Fruit fly (Drosophila melanogaster) whole organism, wandering third instar larva: ENCODE data around the gene yellow-b.

ENCODE experiments used
- CG32264 ChIP-seq: fragments of 200-800 bp; sonication (Bioruptor generic); optimal IDR thresholded peaks from 2 replicates; lab custom pipeline; 2016; ENCODE audit warnings: missing biosample characterization, missing genetic modification characterization
- CG9705 ChIP-seq: fragments of 200-800 bp; sonication (Bioruptor generic); optimal IDR thresholded peaks from 2 replicates; lab custom pipeline; 2018; ENCODE audit warnings: missing biosample characterization, mild to moderate bottlenecking, missing genetic modification characterization
- CrebA ChIP-seq: fragments of 200-800 bp; sonication (Bioruptor generic); optimal IDR thresholded peaks from 2 replicates; lab custom pipeline; 2016; ENCODE audit warnings: missing biosample characterization, mild to moderate bottlenecking, missing genetic modification characterization, borderline replicate concordance
- Dif ChIP-seq: fragments of 200-275, 200-300 bp; sonication (Bioruptor generic); optimal IDR thresholded peaks from 2 replicates; lab custom pipeline; 2018; ENCODE audit warnings: missing biosample characterization, missing genetic modification characterization; ENCODE audit not compliant: partially characterized antibody
- GATAd ChIP-seq: sonication (Bioruptor generic); optimal IDR thresholded peaks from 2 replicates; lab custom pipeline; 2016; ENCODE audit warnings: missing biosample characterization, missing genetic modification characterization
- HLH106 ChIP-seq: fragments of 200-800 bp; optimal IDR thresholded peaks from 3 replicates; lab custom pipeline; 2019; ENCODE audit warnings: missing biosample characterization, mild to moderate bottlenecking, missing genetic modification characterization, moderate library complexity
- Hnf4 ChIP-seq: fragments of 200-800 bp; sonication (Bioruptor generic); optimal IDR thresholded peaks from 2 replicates; lab custom pipeline; 2016; ENCODE audit warnings: missing biosample characterization, mild to moderate bottlenecking, missing genetic modification characterization
- Hr83 ChIP-seq: fragments of 200-300 bp; sonication (Bioruptor generic); optimal IDR thresholded peaks from 2 replicates; lab custom pipeline; 2016; ENCODE audit warnings: missing biosample characterization, mild to moderate bottlenecking, missing genetic modification characterization, moderate library complexity; ENCODE audit not compliant: poor library complexity, severe bottlenecking
- Jra ChIP-seq: sonication (Bioruptor generic); optimal IDR thresholded peaks from 2 replicates; lab custom pipeline; 2016; ENCODE audit warnings: missing biosample characterization, missing genetic modification characterization
- Mio ChIP-seq: sonication (Bioruptor generic); optimal IDR thresholded peaks from 2 replicates; lab custom pipeline; 2016; ENCODE audit warnings: missing biosample characterization, missing genetic modification characterization
- N ChIP-seq: fragments of >200 bp; optimal IDR thresholded peaks from 2 replicates; lab custom pipeline; 2018; ENCODE audit warnings: missing biosample characterization, missing external identifiers, missing genetic modification characterization
- OdsH ChIP-seq: fragments of 200-800 bp; sonication (Bioruptor generic); optimal IDR thresholded peaks from 2 replicates; lab custom pipeline; 2016; ENCODE audit warnings: missing biosample characterization, mild to moderate bottlenecking, missing genetic modification characterization
- Rel ChIP-seq, 2 experiments: fragments of 200-800 bp; sonication (Bioruptor generic) in 1 of 2; optimal IDR thresholded peaks; 2 replicates in 1 of 2; 3 replicates in 1 of 2; lab custom pipeline; 2016 to 2019; ENCODE audit warnings: mild to moderate bottlenecking in 2 of 2, missing biosample characterization in 2 of 2, missing genetic modification characterization in 2 of 2, moderate library complexity in 1 of 2
- Sp1 ChIP-seq: fragments of 200-800 bp; sonication (Bioruptor generic); optimal IDR thresholded peaks from 3 replicates; lab custom pipeline; 2019; ENCODE audit warnings: missing biosample characterization, mild to moderate bottlenecking, missing genetic modification characterization, moderate library complexity
- Vsx2 ChIP-seq: fragments of 200-300, 225-300 bp; sonication (Bioruptor generic); optimal IDR thresholded peaks from 2 replicates; lab custom pipeline; 2018; ENCODE audit warnings: missing biosample characterization, missing genetic modification characterization; ENCODE audit not compliant: partially characterized antibody
- br ChIP-seq: fragments of 200-800 bp; sonication (Bioruptor generic); optimal IDR thresholded peaks from 2 replicates; lab custom pipeline; 2016; ENCODE audit warnings: missing biosample characterization, missing genetic modification characterization
- brk ChIP-seq: fragments of 200-800 bp; sonication (Bioruptor generic); optimal IDR thresholded peaks from 2 replicates; lab custom pipeline; 2016; ENCODE audit warnings: missing biosample characterization, mild to moderate bottlenecking, missing genetic modification characterization
- dl ChIP-seq, 2 experiments: fragments of 175-275, 200-275 bp in 1 of 2; fragments of 200-275 bp in 1 of 2; sonication (Bioruptor generic); optimal IDR thresholded peaks; lab custom pipeline; 2018; ENCODE audit warnings: mild to moderate bottlenecking in 2 of 2, missing biosample characterization in 2 of 2, missing genetic modification characterization in 2 of 2, moderate library complexity in 2 of 2; ENCODE audit not compliant: partially characterized antibody in 2 of 2, insufficient read depth in 1 of 2
- dmrt93B ChIP-seq: fragments of 200-800 bp; sonication (Bioruptor generic); optimal IDR thresholded peaks from 2 replicates; lab custom pipeline; 2018; ENCODE audit warnings: missing biosample characterization, mild to moderate bottlenecking, missing genetic modification characterization
- ey ChIP-seq: fragments of 200-800 bp; sonication (Bioruptor generic); optimal IDR thresholded peaks from 2 replicates; lab custom pipeline; 2016; ENCODE audit warnings: missing biosample characterization, missing genetic modification characterization
- foxo ChIP-seq, 2 experiments: fragments of 200-800 bp; sonication (Bioruptor generic); optimal IDR thresholded peaks; 2 replicates in 1 of 2; 3 replicates in 1 of 2; lab custom pipeline; 2016 to 2017; ENCODE audit warnings: missing biosample characterization in 2 of 2, missing genetic modification characterization in 2 of 2
- fru ChIP-seq: fragments of 200-800 bp; sonication (Bioruptor generic); optimal IDR thresholded peaks from 3 replicates; lab custom pipeline; 2016; ENCODE audit warnings: missing biosample characterization, mild to moderate bottlenecking, missing genetic modification characterization
- h ChIP-seq: fragments of 200-800 bp; sonication (Bioruptor generic); optimal IDR thresholded peaks from 3 replicates; lab custom pipeline; 2016; ENCODE audit warnings: missing biosample characterization, mild to moderate bottlenecking, missing genetic modification characterization
- jim ChIP-seq: fragments of 175-275, 200-325 bp; sonication (Bioruptor generic); optimal IDR thresholded peaks from 2 replicates; lab custom pipeline; 2016; ENCODE audit warnings: missing biosample characterization, mild to moderate bottlenecking, missing genetic modification characterization
- lola ChIP-seq: fragments of >200 bp; optimal IDR thresholded peaks from 2 replicates; lab custom pipeline; 2017; ENCODE audit warnings: missing biosample characterization, missing genetic modification characterization
- pan ChIP-seq: fragments of >200 bp; optimal IDR thresholded peaks from 2 replicates; lab custom pipeline; 2017
- psq ChIP-seq: fragments of 200-800 bp; sonication (Bioruptor generic); optimal IDR thresholded peaks from 3 replicates; lab custom pipeline; 2017; ENCODE audit warnings: missing biosample characterization, mild to moderate bottlenecking, missing genetic modification characterization, moderate library complexity
- rgr ChIP-seq: fragments of 200-800 bp; sonication (Bioruptor generic); optimal IDR thresholded peaks from 3 replicates; lab custom pipeline; 2016; ENCODE audit warnings: missing biosample characterization, mild to moderate bottlenecking, missing genetic modification characterization
- sv ChIP-seq: fragments of 200-800 bp; sonication (Bioruptor generic); optimal IDR thresholded peaks from 3 replicates; lab custom pipeline; 2016; ENCODE audit warnings: missing biosample characterization, missing genetic modification characterization
- tai ChIP-seq: sonication (Bioruptor generic); optimal IDR thresholded peaks from 2 replicates; lab custom pipeline; 2016; ENCODE audit warnings: missing biosample characterization, missing genetic modification characterization
- usp ChIP-seq: fragments of >200 bp; optimal IDR thresholded peaks from 2 replicates; lab custom pipeline; 2017; ENCODE audit warnings: missing biosample characterization, missing genetic modification characterization
- woc ChIP-seq: sonication (Bioruptor generic); optimal IDR thresholded peaks from 2 replicates; lab custom pipeline; 2016; ENCODE audit warnings: missing biosample characterization, mild to moderate bottlenecking, missing genetic modification characterization

The yellow-b gene

DNA sequence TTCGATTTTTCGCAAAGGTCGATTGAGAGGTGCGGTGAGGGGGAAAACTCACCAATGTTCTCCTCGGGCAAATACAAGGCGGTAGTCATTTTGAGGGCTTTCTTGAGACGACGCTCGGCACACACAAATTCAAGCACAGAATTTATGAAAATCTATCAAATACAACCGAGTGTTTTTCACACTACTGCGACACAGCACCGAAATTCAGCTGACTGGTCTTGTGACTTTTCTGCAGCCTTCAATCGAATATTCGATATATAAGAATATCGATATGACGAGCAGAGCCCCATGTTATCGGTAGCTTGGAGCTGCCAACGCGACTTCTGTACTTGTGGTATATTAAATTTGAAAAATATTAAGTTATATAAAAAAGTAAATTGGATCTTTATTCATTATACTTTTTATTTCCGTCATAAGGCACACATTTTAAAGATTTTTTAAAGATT lies 26.5 kb upstream of the yellow-b start, which contains the start of gene VhaSFD:
Gene VhaSFD, minus strand, starts transcription at position 249 of the 446 bp plus-strand sequence.
- TF ChIP-seq N (no peak), CrebA (GFP tag; lab: Kevin White, UChicago) (no peak), pan (lab: Kevin White, UChicago) (no peak), Mio (GFP tag; lab: Kevin White, UChicago) (no peak), foxo (GFP tag; optimal IDR thresholded peaks at IDR 0.05; lab: Kevin White, UChicago) (no peak), tai (no peak), GATAd (no peak), sv (GFP tag; lab: Kevin White, UChicago) (no peak), usp (no peak), Sp1 (GFP tag; lab: Kevin White, UChicago) (peak; percentile 35), CG9705 (GFP tag; lab: Kevin White, UChicago) (peak; percentile 49), Dif (GFP tag; lab: Kevin White, UChicago) (no peak), ey (no peak), br (GFP tag; lab: Kevin White, UChicago) (no peak), brk (GFP tag; lab: Kevin White, UChicago) (no peak), Jra (no peak), HLH106 (tag; lab: Kevin White, UChicago) (peak; percentile 34), lola (GFP tag; lab: Kevin White, UChicago) (no peak), CG32264 (no peak), woc (GFP tag; lab: Kevin White, UChicago) (no peak), rgr (peak; percentile 20), Rel (GFP tag; optimal IDR thresholded peaks at IDR 0.05; lab: Kevin White, UChicago) (no peak), Rel (tag; optimal IDR thresholded peaks at IDR 0.05; lab: Kevin White, UChicago) (peak; percentile 80), Hnf4 (GFP tag; lab: Kevin White, UChicago) (no peak), h (no peak), OdsH (GFP tag; lab: Kevin White, UChicago) (peak; percentile 29)

DNA sequence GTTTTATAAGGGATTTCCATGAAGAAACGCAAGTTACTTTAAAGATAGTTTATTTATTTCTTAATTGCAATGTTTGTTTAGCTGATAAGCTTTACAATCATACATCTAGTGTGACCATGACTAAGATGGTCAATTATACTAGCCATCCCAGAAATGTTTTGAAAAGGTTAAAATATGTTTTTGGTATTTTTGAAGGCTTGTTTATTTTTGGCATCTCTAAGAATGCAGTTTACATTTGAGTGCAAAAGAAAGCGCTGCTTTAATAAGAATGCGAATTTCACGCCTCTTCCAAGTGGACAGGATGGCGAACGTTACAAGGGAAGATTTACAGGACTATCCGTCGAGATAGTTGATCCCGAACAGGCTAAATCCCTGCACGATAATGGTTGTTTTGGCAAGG lies 24.6 kb upstream of the yellow-b start, which contains the start of gene Tsen2:
Gene Tsen2, plus strand, starts transcription at position 222 of the 400 bp plus-strand sequence.
- TF ChIP-seq rgr (no peak), Vsx2 (GFP tag; lab: Kevin White, UChicago) (no peak), Dif (GFP tag; lab: Kevin White, UChicago) (no peak)

DNA sequence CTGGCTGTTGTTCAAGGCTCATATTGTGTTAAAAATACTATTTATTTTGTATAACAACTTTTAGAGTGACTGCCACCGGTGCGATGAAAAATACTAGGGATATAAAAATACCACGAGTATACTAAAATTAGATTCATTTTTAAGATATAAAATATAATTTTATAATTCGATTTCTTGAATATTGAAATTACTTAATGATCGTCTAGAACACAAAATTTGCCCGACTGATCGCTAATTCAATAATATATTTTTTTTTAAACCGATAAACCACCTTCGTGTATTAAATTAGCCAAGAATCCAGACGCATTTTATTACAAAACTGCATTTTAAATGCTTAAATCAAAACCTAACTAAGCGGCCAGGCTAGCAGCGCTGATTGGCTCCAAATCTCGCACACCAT lies 23.2 kb upstream of the yellow-b start, which contains the start of gene CG17996:
Gene CG17996, minus strand, starts transcription at position 101 of the 400 bp plus-strand sequence.
- TF ChIP-seq Jra (no peak), sv (GFP tag; lab: Kevin White, UChicago) (no peak), OdsH (GFP tag; lab: Kevin White, UChicago) (no peak), lola (GFP tag; lab: Kevin White, UChicago) (no peak), Hr83 (GFP tag; lab: Kevin White, UChicago) (no peak), Hnf4 (GFP tag; lab: Kevin White, UChicago) (no peak), jim (GFP tag; lab: Kevin White, UChicago) (no peak), pan (lab: Kevin White, UChicago) (no peak), GATAd (no peak)

DNA sequence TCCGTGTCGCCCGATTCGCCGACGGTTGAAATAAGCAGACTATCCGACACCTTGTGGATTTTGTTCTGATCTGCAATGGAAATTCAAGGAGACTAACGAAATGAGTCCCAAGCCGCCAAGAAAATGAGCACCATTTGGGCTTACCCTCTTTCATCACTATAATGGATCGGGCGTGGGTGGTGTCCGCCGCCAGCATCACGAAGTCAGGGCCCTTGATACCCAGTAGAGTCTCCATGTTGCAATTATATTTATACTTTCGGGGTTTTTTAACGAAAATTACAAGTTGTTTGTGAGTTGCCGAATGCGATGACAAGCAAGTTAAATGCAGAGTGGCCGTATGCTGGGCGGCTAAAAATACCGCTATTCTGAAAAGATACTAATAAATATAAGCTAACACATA lies 22.3 kb upstream of the yellow-b start, which contains the start of gene Prosbeta4:
Gene Prosbeta4, minus strand, starts transcription at position 335 of the 400 bp plus-strand sequence.
- no peak for TF ChIP-seq Sp1 (GFP tag; lab: Kevin White, UChicago)
- TF ChIP-seq psq (GFP tag; lab: Kevin White, UChicago): no peak
- no peak for TF ChIP-seq pan (lab: Kevin White, UChicago)
- TF ChIP-seq dmrt93B: no peak
- no peak for TF ChIP-seq fru (GFP tag; lab: Kevin White, UChicago)
- TF ChIP-seq usp: no peak
- no peak for TF ChIP-seq dl (GFP tag; optimal IDR thresholded peaks at IDR 0.05; lab: Kevin White, UChicago; ENCODE audit: insufficient read depth in 1 of 2, partially characterized antibody in 2 of 2)
- TF ChIP-seq Rel (GFP tag; optimal IDR thresholded peaks at IDR 0.05; lab: Kevin White, UChicago): no peak
- TF ChIP-seq Rel (tag; optimal IDR thresholded peaks at IDR 0.05; lab: Kevin White, UChicago): no peak
- TF ChIP-seq ey: no peak
- no peak for TF ChIP-seq Hr83 (GFP tag; lab: Kevin White, UChicago)
- no peak for TF ChIP-seq br (GFP tag; lab: Kevin White, UChicago)
- TF ChIP-seq rgr: no peak
- TF ChIP-seq tai: no peak
- no peak for TF ChIP-seq lola (GFP tag; lab: Kevin White, UChicago)
- TF ChIP-seq, all 38 proteins: peak for 0
